Fruit fly (Drosophila melanogaster) whole organism, embryonic: Measurements from ENCODE around the gene CG32437.

ENCODE experiments used
- ATbp ChIP-seq: fragments of 200-800 bp; sonication (Bioruptor generic); optimal IDR thresholded peaks from 2 replicates; lab custom pipeline; 2017; ENCODE audit warnings: missing biosample characterization, mild to moderate bottlenecking, missing genetic modification characterization, missing genetic modification reagents
- Abd-B ChIP-seq: fragments of 200-800 bp; sonication (Bioruptor generic); optimal IDR thresholded peaks from 2 replicates; lab custom pipeline; 2018; ENCODE audit warnings: missing biosample characterization, mild to moderate bottlenecking, missing genetic modification characterization, moderate library complexity
- Bgb ChIP-seq: fragments of 200-800 bp; sonication (Bioruptor generic); IDR thresholded peaks from 2 replicates; pipeline ENCODE4 v1.3.6; 2022; ENCODE audit warnings: missing biosample characterization, missing genetic modification characterization; ENCODE audit not compliant: partially characterized antibody
- CG10431 ChIP-seq: fragments of 200-800 bp; sonication (Bioruptor generic); optimal IDR thresholded peaks from 3 replicates; lab custom pipeline; 2018; ENCODE audit warnings: missing biosample characterization, mild to moderate bottlenecking, missing genetic modification characterization
- CG11398 ChIP-seq: fragments of 200-800 bp; sonication (Bioruptor generic); optimal IDR thresholded peaks from 2 replicates; lab custom pipeline; 2016; ENCODE audit warnings: missing biosample characterization, missing genetic modification characterization
- CG11456 ChIP-seq: fragments of 200-800 bp; sonication (Bioruptor generic); IDR thresholded peaks from 3 replicates; pipeline ENCODE4 v1.3.6; 2022; ENCODE audit warnings: missing biosample characterization, missing genetic modification characterization
- CG1233 ChIP-seq: fragments of 200-800 bp; sonication (Bioruptor generic); optimal IDR thresholded peaks from 4 replicates; lab custom pipeline; 2018; ENCODE audit warnings: missing biosample characterization, mild to moderate bottlenecking, missing genetic modification characterization
- CG12744 ChIP-seq: fragments of 200-800 bp; sonication (Bioruptor generic); optimal IDR thresholded peaks from 2 replicates; lab custom pipeline; 2016; ENCODE audit warnings: missing biosample characterization, missing genetic modification characterization
- CG1647 ChIP-seq: fragments of 200-800 bp; sonication (Bioruptor generic); optimal IDR thresholded peaks from 3 replicates; lab custom pipeline; 2016; ENCODE audit warnings: missing biosample characterization, missing genetic modification characterization
- CG16813 ChIP-seq: fragments of 200-800 bp; sonication (Bioruptor generic); IDR thresholded peaks from 3 replicates; pipeline ENCODE4 v1.3.6; 2022; ENCODE audit warnings: missing biosample characterization, missing genetic modification characterization; ENCODE audit not compliant: partially characterized antibody
- CG17612 ChIP-seq: fragments of 200-800 bp; sonication (Bioruptor generic); IDR thresholded peaks from 2 replicates; pipeline ENCODE4 v1.3.6; 2022; ENCODE audit warnings: missing biosample characterization, missing genetic modification characterization
- CG18262 ChIP-seq: fragments of 200-800 bp; optimal IDR thresholded peaks from 3 replicates; lab custom pipeline; 2019; ENCODE audit warnings: missing biosample characterization, mild to moderate bottlenecking, missing genetic modification characterization, moderate library complexity
- CG2678 ChIP-seq: fragments of 200-800 bp; sonication (Bioruptor generic); optimal IDR thresholded peaks from 3 replicates; lab custom pipeline; 2019; ENCODE audit warnings: missing biosample characterization, mild to moderate bottlenecking, missing genetic modification characterization, moderate library complexity
- CG2875 ChIP-seq: fragments of 200-800 bp; sonication (Bioruptor generic); optimal IDR thresholded peaks from 2 replicates; lab custom pipeline; 2017; ENCODE audit warnings: missing biosample characterization, mild to moderate bottlenecking, missing genetic modification characterization, missing genetic modification reagents
- CG3407 ChIP-seq: fragments of 200-800 bp; sonication (Bioruptor generic); optimal IDR thresholded peaks from 2 replicates; lab custom pipeline; 2018; ENCODE audit warnings: missing biosample characterization, mild to moderate bottlenecking, missing genetic modification characterization
- CG34376 ChIP-seq: fragments of 200-800 bp; sonication (Bioruptor generic); optimal IDR thresholded peaks from 2 replicates; lab custom pipeline; 2018; ENCODE audit warnings: missing biosample characterization, mild to moderate bottlenecking, missing genetic modification characterization
- CG3838 ChIP-seq: fragments of 200-800 bp; sonication (Bioruptor generic); optimal IDR thresholded peaks from 3 replicates; lab custom pipeline; 2016; ENCODE audit warnings: missing biosample characterization, missing genetic modification characterization
- CG3995 ChIP-seq: fragments of 200-800 bp; sonication (Bioruptor generic); optimal IDR thresholded peaks from 3 replicates; lab custom pipeline; 2016; ENCODE audit warnings: missing biosample characterization, missing genetic modification characterization
- CG42726 ChIP-seq: fragments of 200-800 bp; sonication (Bioruptor generic); IDR thresholded peaks from 2 replicates; pipeline ENCODE4 v1.3.6; 2022; ENCODE audit warnings: missing biosample characterization, missing genetic modification characterization; ENCODE audit not compliant: partially characterized antibody
- CG4328 ChIP-seq: fragments of 200-800 bp; sonication (Bioruptor generic); optimal IDR thresholded peaks from 3 replicates; lab custom pipeline; 2017; ENCODE audit warnings: missing biosample characterization, missing genetic modification reagents, missing genetic modification characterization
- Camta ChIP-seq: fragments of 200-800 bp; sonication (Bioruptor generic); optimal IDR thresholded peaks from 2 replicates; lab custom pipeline; 2016; ENCODE audit warnings: missing biosample characterization, missing genetic modification characterization
- E2f1 ChIP-seq: fragments of 200-800 bp; sonication (Bioruptor generic); IDR thresholded peaks from 2 replicates; pipeline ENCODE4 v1.3.6; 2022; ENCODE audit warnings: missing biosample characterization, missing genetic modification characterization
- Ets97D ChIP-seq: fragments of 200-800 bp; sonication (Bioruptor generic); optimal IDR thresholded peaks from 3 replicates; lab custom pipeline; 2016; ENCODE audit warnings: missing biosample characterization, missing genetic modification characterization
- HHEX ChIP-seq: fragments of 200-800 bp; sonication (Bioruptor generic); optimal IDR thresholded peaks from 3 replicates; lab custom pipeline; 2017; ENCODE audit warnings: missing biosample characterization, mild to moderate bottlenecking, missing genetic modification characterization, missing genetic modification reagents
- Hr51 ChIP-seq, 2 experiments: fragments of 200-800 bp; sonication (Bioruptor generic); optimal IDR thresholded peaks; 2 replicates in 1 of 2; 3 replicates in 1 of 2; lab custom pipeline; 2016 to 2018; ENCODE audit warnings: missing biosample characterization in 2 of 2, missing genetic modification characterization in 2 of 2, mild to moderate bottlenecking in 1 of 2, moderate library complexity in 1 of 2
- Neu2 ChIP-seq: fragments of 200-800 bp; sonication (Bioruptor generic); optimal IDR thresholded peaks from 3 replicates; lab custom pipeline; 2016; ENCODE audit warnings: missing biosample characterization, missing genetic modification characterization, borderline replicate concordance
- Nf-YA ChIP-seq: fragments of 200-800 bp; sonication (Bioruptor generic); IDR thresholded peaks from 2 replicates; pipeline ENCODE4 v1.3.6; 2022; ENCODE audit warnings: missing biosample characterization, missing genetic modification characterization
- Oaz ChIP-seq: fragments of 200-800 bp; sonication (Bioruptor generic); IDR thresholded peaks from 2 replicates; pipeline ENCODE4 v1.3.6; 2022; ENCODE audit warnings: missing biosample characterization, missing genetic modification characterization
- Opbp ChIP-seq: fragments of 200-800 bp; sonication (Bioruptor generic); IDR thresholded peaks from 3 replicates; pipeline ENCODE4 v1.3.6; 2022; ENCODE audit warnings: missing biosample characterization, missing genetic modification characterization; ENCODE audit not compliant: partially characterized antibody
- Ssrp ChIP-seq: fragments of 200-800 bp; sonication (Bioruptor generic); optimal IDR thresholded peaks from 2 replicates; lab custom pipeline; 2018; ENCODE audit warnings: missing biosample characterization, mild to moderate bottlenecking, missing genetic modification characterization, moderate library complexity
- Stat92E ChIP-seq, 3 experiments: fragments of >200 bp in 2 of 3; fragments of 200-800 bp in 1 of 3; sonication (Bioruptor generic) in 1 of 3; optimal IDR thresholded peaks; 2 replicates each; lab custom pipeline; 2017 to 2019; ENCODE audit warnings: missing biosample characterization in 3 of 3, missing genetic modification characterization in 3 of 3, mild to moderate bottlenecking in 1 of 3, moderate library complexity in 1 of 3
- Trl ChIP-seq, 3 experiments: fragments of >200 bp in 2 of 3; fragments of 200-800 bp in 1 of 3; sonication (Bioruptor generic) in 1 of 3; optimal IDR thresholded peaks; 2 replicates in 1 of 3; 3 replicates in 2 of 3; lab custom pipeline; 2016 to 2017; ENCODE audit warnings: missing biosample characterization in 1 of 3, missing genetic modification characterization in 1 of 3
- Vsx1 ChIP-seq: fragments of 200-800 bp; sonication (Bioruptor generic); optimal IDR thresholded peaks from 2 replicates; lab custom pipeline; 2017; ENCODE audit warnings: missing biosample characterization, mild to moderate bottlenecking, missing genetic modification characterization, missing genetic modification reagents
- br ChIP-seq: fragments of >200 bp; optimal IDR thresholded peaks from 2 replicates; lab custom pipeline; 2017
- crc ChIP-seq: fragments of 200-800 bp; sonication (Bioruptor generic); optimal IDR thresholded peaks from 2 replicates; lab custom pipeline; 2016; ENCODE audit warnings: missing biosample characterization, missing genetic modification characterization
- danr ChIP-seq: fragments of 200-800 bp; sonication (Bioruptor generic); IDR thresholded peaks from 2 replicates; pipeline ENCODE4 v1.3.6; 2022; ENCODE audit warnings: missing biosample characterization, missing genetic modification characterization
- dm ChIP-seq: fragments of 200-800 bp; sonication (Bioruptor generic); optimal IDR thresholded peaks from 3 replicates; lab custom pipeline; 2016; ENCODE audit warnings: missing biosample characterization, missing genetic modification characterization
- en ChIP-seq: fragments of 200-800 bp; sonication (Bioruptor generic); optimal IDR thresholded peaks from 2 replicates; lab custom pipeline; 2016; ENCODE audit warnings: missing biosample characterization, missing genetic modification characterization
- esg ChIP-seq: fragments of 200-800 bp; sonication (Bioruptor generic); conservative IDR thresholded peaks from 2 replicates; pipeline ENCODE4 v1.3.6; 2022; ENCODE audit warnings: missing biosample characterization, missing genetic modification characterization
- gsb-n ChIP-seq: fragments of 200-800 bp; sonication (Bioruptor generic); optimal IDR thresholded peaks from 3 replicates; lab custom pipeline; 2018; ENCODE audit warnings: missing biosample characterization, mild to moderate bottlenecking, missing genetic modification characterization
- ken ChIP-seq: fragments of 200-800 bp; sonication (Bioruptor generic); IDR thresholded peaks from 3 replicates; pipeline ENCODE4 v1.3.6; 2022; ENCODE audit warnings: missing biosample characterization, missing genetic modification characterization
- pb ChIP-seq: fragments of 200-800 bp; sonication (Bioruptor generic); optimal IDR thresholded peaks from 3 replicates; lab custom pipeline; 2016; ENCODE audit warnings: missing biosample characterization, missing genetic modification characterization
- salm ChIP-seq: fragments of 200-800 bp; sonication (Bioruptor generic); optimal IDR thresholded peaks from 2 replicates; lab custom pipeline; 2018; ENCODE audit warnings: missing biosample characterization, mild to moderate bottlenecking, missing genetic modification characterization
- sisA ChIP-seq: fragments of 200-800 bp; sonication (Bioruptor generic); IDR thresholded peaks from 2 replicates; pipeline ENCODE4 v1.3.6; 2022; ENCODE audit warnings: missing biosample characterization, missing genetic modification characterization
- slou ChIP-seq: fragments of 200-800 bp; sonication (Bioruptor generic); optimal IDR thresholded peaks from 3 replicates; lab custom pipeline; 2016; ENCODE audit warnings: missing biosample characterization, missing genetic modification characterization
- sna ChIP-seq: fragments of 200-800 bp; sonication (Bioruptor generic); IDR thresholded peaks from 2 replicates; pipeline ENCODE4 v1.3.6; 2022; ENCODE audit warnings: missing biosample characterization, missing genetic modification characterization; ENCODE audit not compliant: partially characterized antibody
- stc ChIP-seq: fragments of 200-800 bp; sonication (Bioruptor generic); IDR thresholded peaks from 2 replicates; pipeline ENCODE4 v1.3.6; 2022; ENCODE audit warnings: missing biosample characterization, missing genetic modification characterization
- tap ChIP-seq: fragments of 200-800 bp; optimal IDR thresholded peaks from 3 replicates; lab custom pipeline; 2019; ENCODE audit warnings: missing biosample characterization, mild to moderate bottlenecking, missing genetic modification characterization, moderate library complexity
- z ChIP-seq: fragments of 200-800 bp; sonication (Bioruptor generic); IDR thresholded peaks from 3 replicates; pipeline ENCODE4 v1.3.6; 2022; ENCODE audit warnings: missing biosample characterization, missing genetic modification characterization

The CG32437 gene

DNA sequence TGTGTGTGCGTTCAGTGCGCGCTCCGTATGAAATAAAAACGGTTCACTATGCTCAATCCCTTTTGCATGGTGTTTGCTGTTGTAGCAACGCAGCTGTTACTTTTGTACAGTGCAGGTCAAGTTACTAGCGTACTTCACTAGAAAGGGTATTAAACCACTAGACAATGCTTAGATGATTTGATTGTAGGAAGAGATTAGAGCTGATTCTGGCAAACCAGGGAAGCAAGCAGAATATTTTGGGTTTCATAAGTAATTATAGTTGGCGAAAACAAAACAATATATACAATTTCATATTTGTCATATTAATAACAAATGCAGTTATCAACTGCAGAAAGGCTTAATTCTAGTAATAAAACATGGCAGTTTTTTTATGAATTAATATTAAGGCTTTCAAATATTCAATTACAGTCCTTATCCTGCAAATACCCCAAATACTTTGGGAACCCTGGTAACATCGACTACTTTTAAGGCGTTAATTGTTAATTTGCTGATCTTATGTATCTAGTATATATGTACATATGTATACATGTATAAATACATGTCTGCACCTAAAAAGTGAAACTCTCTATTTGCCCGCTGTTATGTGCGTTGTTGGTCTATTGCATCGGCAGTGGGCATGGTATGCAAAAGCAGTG, 10.2 kb upstream of the CG32437 start (continued):
- TF ChIP-seq Stat92E (GFP tag; optimal IDR thresholded peaks at IDR 0.05; lab: Kevin White, UChicago), result no peak
- TF ChIP-seq Oaz (GFP tag; lab: Robert Waterston, UW), result no peak
- TF ChIP-seq CG11456, result 0 out of 3 replicates have a peak, but pooled peaks have one; percentile 29
- TF ChIP-seq Ets97D (GFP tag; lab: Kevin White, UChicago), result peak; percentile 0
- no peak for TF ChIP-seq Ssrp (tag; lab: Kevin White, UChicago)
- TF ChIP-seq ATbp (GFP tag; lab: Kevin White, UChicago), result peak; percentile 47
- peak; percentile 17 for TF ChIP-seq gsb-n (tag; lab: Kevin White, UChicago)
- TF ChIP-seq HHEX, result peak; percentile 42
- TF ChIP-seq z (GFP tag; lab: Robert Waterston, UW), result no peak
- TF ChIP-seq Trl (optimal IDR thresholded peaks at IDR 0.05; lab: Kevin White, UChicago), result peak in 1 of 2 experiments; percentile 26
- peak; percentile 24 for TF ChIP-seq Trl (GFP tag; optimal IDR thresholded peaks at IDR 0.05; lab: Kevin White, UChicago)
- TF ChIP-seq slou (GFP tag; lab: Kevin White, UChicago), result no peak
- TF ChIP-seq CG17612, result no peak
- no peak for TF ChIP-seq sna (GFP tag; lab: Robert Waterston, UW)
- 0 out of 3 replicates have a peak, but pooled peaks have one; percentile 38 for TF ChIP-seq ken (GFP tag; lab: Robert Waterston, UW)
- TF ChIP-seq crc (GFP tag; lab: Kevin White, UChicago), result no peak
- TF ChIP-seq Hr51 (GFP tag; optimal IDR thresholded peaks at IDR 0.05; lab: Kevin White, UChicago), result peak; percentile 34 to 65
- no peak for TF ChIP-seq danr (GFP tag; lab: Robert Waterston, UW)
- peak; percentile 46 for TF ChIP-seq E2f1 (GFP tag; lab: Robert Waterston, UW)
- peak; percentile 3 for TF ChIP-seq CG1233 (GFP tag; lab: Kevin White, UChicago)
- TF ChIP-seq br (lab: Kevin White, UChicago), result no peak
- TF ChIP-seq sisA (GFP tag; lab: Robert Waterston, UW), result peak; percentile 44; the same call in 1 of the 2 replicates
- TF ChIP-seq Nf-YA (GFP tag; lab: Robert Waterston, UW), result 0 out of 2 replicates have a peak, but pooled peaks have one; percentile 17
- TF ChIP-seq Neu2 (GFP tag; lab: Kevin White, UChicago), result no peak
- no peak for TF ChIP-seq esg (GFP tag; lab: Robert Waterston, UW)
- TF ChIP-seq CG18262 (tag; lab: Kevin White, UChicago), result peak; percentile 70
- TF ChIP-seq Vsx1, result no peak
- no peak for TF ChIP-seq CG11398 (GFP tag; lab: Kevin White, UChicago)
- TF ChIP-seq CG1647 (GFP tag; lab: Kevin White, UChicago), result peak; percentile 33
- TF ChIP-seq CG10431 (GFP tag; lab: Kevin White, UChicago), result no peak
- TF ChIP-seq Camta (GFP tag; lab: Kevin White, UChicago), result peak; percentile 45
- TF ChIP-seq stc (GFP tag; lab: Robert Waterston, UW), result no peak
- TF ChIP-seq dm (GFP tag; lab: Kevin White, UChicago), result no peak
- TF ChIP-seq CG2678, result peak; percentile 32
- no peak for TF ChIP-seq CG3838
- no peak for TF ChIP-seq CG42726
- TF ChIP-seq CG3995 (GFP tag; lab: Kevin White, UChicago), result no peak
- TF ChIP-seq CG12744 (GFP tag; lab: Kevin White, UChicago), result no peak
- TF ChIP-seq CG34376, result no peak
- TF ChIP-seq tap (tag; lab: Kevin White, UChicago), result peak; percentile 44
- TF ChIP-seq Abd-B (GFP tag; lab: Kevin White, UChicago), result peak; percentile 4
- no peak for TF ChIP-seq Opbp (GFP tag; lab: Robert Waterston, UW)
- TF ChIP-seq CG2875, result peak; percentile 2
- no peak for TF ChIP-seq pb (GFP tag; lab: Kevin White, UChicago)
- no peak for TF ChIP-seq Bgb (GFP tag; lab: Robert Waterston, UW)
- no peak for TF ChIP-seq CG4328 (GFP tag; lab: Kevin White, UChicago)
- no peak for TF ChIP-seq en (GFP tag; lab: Kevin White, UChicago)
- TF ChIP-seq CG16813 (GFP tag; lab: Robert Waterston, UW), result no peak
- peak; percentile 8 for TF ChIP-seq CG3407 (GFP tag; lab: Kevin White, UChicago)
- no peak for TF ChIP-seq salm (tag; lab: Kevin White, UChicago)
